Worm (Caenorhabditis elegans): ENCODE data around the gene F13D2.1.

DNA sequence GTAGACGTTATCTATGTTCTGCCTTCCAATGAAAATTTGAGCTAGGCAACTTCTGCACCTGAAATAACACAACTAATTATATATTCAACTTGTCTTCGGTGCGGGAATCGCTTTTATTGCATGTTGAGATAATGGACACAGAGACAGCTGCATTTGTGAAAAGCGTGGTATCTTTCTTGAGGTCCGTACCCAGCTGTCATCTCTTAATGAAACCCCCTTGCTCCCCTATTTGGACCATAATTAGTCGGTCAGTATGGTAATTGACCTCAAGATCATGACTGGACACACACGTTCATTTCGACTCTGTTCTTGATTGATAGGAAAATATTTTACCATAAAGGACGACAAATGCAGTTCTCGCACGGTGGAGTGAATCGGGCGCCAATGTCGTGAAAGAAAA, 21.9 kb upstream of the F13D2.1 start:
- TF ChIP-seq ceh-16 (tag; optimal IDR thresholded peaks at IDR 0.05) (no peak), jun-1 (tag; optimal IDR thresholded peaks at IDR 0.05) (no peak), elt-2 (tag; optimal IDR thresholded peaks at IDR 0.05) (no peak), ZK546.5 (tag; optimal IDR thresholded peaks at IDR 0.05) (no peak), ceh-28 (tag; optimal IDR thresholded peaks at IDR 0.05) (no peak), egl-27 (tag; optimal IDR thresholded peaks at IDR 0.05) (no peak), ama-1 (optimal IDR thresholded peaks at IDR 0.05) (no peak), skn-1 (tag; optimal IDR thresholded peaks at IDR 0.05) (no peak), hmg-11 (tag; optimal IDR thresholded peaks at IDR 0.05) (no peak), nhr-76 (tag; optimal IDR thresholded peaks at IDR 0.05) (no peak), zag-1 (tag; optimal IDR thresholded peaks at IDR 0.05) (no peak), R02D3.7 (tag; optimal IDR thresholded peaks at IDR 0.05) (no peak), lin-39 (tag; optimal IDR thresholded peaks at IDR 0.05) (no peak), lin-15B (tag; optimal IDR thresholded peaks at IDR 0.05) (no peak)

All from whole organism, L3 larva.